Worm (Caenorhabditis elegans) whole organism, L1 larva: ENCODE results near the gene bgal-1.
A peak's percentile ranks its signal among the peaks of the same experiment; 100 is the strongest.

Source experiments
- C04F5.9 ChIP-seq: sonication (generic microtip); optimal IDR thresholded peaks from 2 replicates; lab custom pipeline; 2016; ENCODE audit warnings: missing genetic modification characterization, missing compliant biosample characterization
- C16A3.4 ChIP-seq: fragments of 150-350 bp; optimal IDR thresholded peaks from 2 replicates; lab custom pipeline; 2014; ENCODE audit warnings: missing biosample characterization, missing genetic modification characterization
- F16B12.6 ChIP-seq: fragments of 150-350 bp; optimal IDR thresholded peaks from 2 replicates; lab custom pipeline; 2014; ENCODE audit warnings: missing biosample characterization, missing genetic modification characterization
- Y116A8C.19 ChIP-seq: sonication (generic microtip); optimal IDR thresholded peaks from 2 replicates; lab custom pipeline; 2016; ENCODE audit warnings: missing compliant biosample characterization, missing genetic modification characterization, borderline replicate concordance
- ama-1 ChIP-seq: fragments of 150-350 bp; optimal IDR thresholded peaks from 2 replicates; lab custom pipeline; 2014
- ceh-63 ChIP-seq: fragments of 200-800 bp; sonication (Bioruptor generic); optimal IDR thresholded peaks from 2 replicates; lab custom pipeline; 2018; ENCODE audit warnings: mild to moderate bottlenecking, missing genetic modification characterization, missing compliant biosample characterization
- ceh-8 ChIP-seq: fragments of 200-800 bp; sonication (Bioruptor generic); optimal IDR thresholded peaks from 2 replicates; lab custom pipeline; 2018; ENCODE audit warnings: mild to moderate bottlenecking, missing genetic modification characterization, moderate library complexity, missing compliant biosample characterization
- ceh-82 ChIP-seq, 3 experiments: fragments of 150-350 bp in 1 of 3; sonication (generic microtip) in 2 of 3; optimal IDR thresholded peaks; 2 replicates each; lab custom pipeline; 2014 to 2017; ENCODE audit warnings: missing biosample characterization in 3 of 3, missing genetic modification characterization in 3 of 3
- ceh-88 ChIP-seq: fragments of 200-800 bp; sonication (Bioruptor generic); IDR thresholded peaks from 2 replicates; pipeline ENCODE4 v1.3.6; 2022; ENCODE audit warnings: missing genetic modification characterization, missing compliant biosample characterization
- ces-1 ChIP-seq: fragments of 150-350 bp; optimal IDR thresholded peaks from 2 replicates; lab custom pipeline; 2014; ENCODE audit warnings: missing biosample characterization, missing genetic modification reagents, missing genetic modification characterization
- dpl-1 ChIP-seq, 3 experiments: fragments of 150-350 bp in 2 of 3; sonication (generic microtip) in 1 of 3; optimal IDR thresholded peaks; 2 replicates each; lab custom pipeline; 2014 to 2017; ENCODE audit warnings: missing biosample characterization in 3 of 3, missing genetic modification characterization in 3 of 3, missing genetic modification reagents in 3 of 3
- dsc-1 ChIP-seq: sonication (generic microtip); optimal IDR thresholded peaks from 2 replicates; lab custom pipeline; 2016; ENCODE audit warnings: mild to moderate bottlenecking, missing genetic modification characterization, missing compliant biosample characterization
- egl-13 ChIP-seq: sonication (generic microtip); optimal IDR thresholded peaks from 2 replicates; lab custom pipeline; 2016; ENCODE audit warnings: missing genotype, missing genetic modification reagents, missing genetic modification characterization, missing compliant biosample characterization
- fkh-4 ChIP-seq: sonication (generic microtip); optimal IDR thresholded peaks from 2 replicates; lab custom pipeline; 2016; ENCODE audit warnings: missing compliant biosample characterization, missing genetic modification characterization, borderline replicate concordance
- fkh-8 ChIP-seq: sonication (generic microtip); optimal IDR thresholded peaks from 2 replicates; lab custom pipeline; 2016; ENCODE audit warnings: mild to moderate bottlenecking, missing genetic modification characterization, missing compliant biosample characterization
- fos-1 ChIP-seq: fragments of 150-350 bp; optimal IDR thresholded peaks from 2 replicates; lab custom pipeline; 2014; ENCODE audit warnings: missing biosample characterization, missing genetic modification characterization
- irx-1 ChIP-seq: sonication (generic microtip); optimal IDR thresholded peaks from 2 replicates; lab custom pipeline; 2016; ENCODE audit warnings: missing genetic modification characterization, missing compliant biosample characterization
- isw-1 ChIP-seq: fragments of 200-800 bp; sonication (Bioruptor generic); IDR thresholded peaks from 2 replicates; pipeline ENCODE4 v1.3.6; 2022; ENCODE audit warnings: missing genetic modification characterization, missing compliant biosample characterization
- jun-1 ChIP-seq: fragments of 150-350 bp; optimal IDR thresholded peaks from 2 replicates; lab custom pipeline; 2014; ENCODE audit warnings: missing biosample characterization, missing genetic modification reagents, missing genetic modification characterization
- lin-13 ChIP-seq: fragments of 150-350 bp; optimal IDR thresholded peaks from 2 replicates; lab custom pipeline; 2014; ENCODE audit warnings: missing biosample characterization, missing genetic modification reagents, missing genetic modification characterization
- lin-14 ChIP-seq: fragments of 200-800 bp; sonication (Bioruptor generic); optimal IDR thresholded peaks from 2 replicates; lab custom pipeline; 2018; ENCODE audit warnings: mild to moderate bottlenecking, missing genetic modification characterization, moderate library complexity, missing compliant biosample characterization
- lin-15B ChIP-seq: fragments of 150-350 bp; sonication (generic microtip); optimal IDR thresholded peaks from 3 replicates; lab custom pipeline; 2014; ENCODE audit warnings: missing biosample characterization, missing genetic modification characterization
- lin-35 ChIP-seq, 2 experiments: fragments of 150-350 bp; optimal IDR thresholded peaks; 2 replicates each; lab custom pipeline; 2014; ENCODE audit warnings: missing biosample characterization in 2 of 2, missing genetic modification characterization in 2 of 2, missing genetic modification reagents in 2 of 2
- lin-39 ChIP-seq: fragments of 150-350 bp; optimal IDR thresholded peaks from 2 replicates; lab custom pipeline; 2014; ENCODE audit warnings: missing biosample characterization, missing genetic modification reagents, missing genetic modification characterization
- lir-3 ChIP-seq: sonication (generic microtip); optimal IDR thresholded peaks from 2 replicates; lab custom pipeline; 2016; ENCODE audit warnings: mild to moderate bottlenecking, missing genetic modification characterization, moderate library complexity, missing compliant biosample characterization; ENCODE audit not compliant: poor library complexity
- lsy-2 ChIP-seq, 2 experiments: fragments of 150-350 bp; optimal IDR thresholded peaks; 2 replicates each; lab custom pipeline; 2014; ENCODE audit warnings: missing biosample characterization in 2 of 2, missing genetic modification characterization in 2 of 2
- mab-9 ChIP-seq: fragments of 200-800 bp; sonication (Bioruptor generic); IDR thresholded peaks from 2 replicates; pipeline ENCODE4 v1.3.6; 2022; ENCODE audit warnings: missing genetic modification reagents, missing genetic modification characterization, missing compliant biosample characterization
- mdl-1 ChIP-seq, 2 experiments: fragments of 150-350 bp; optimal IDR thresholded peaks; 2 replicates each; lab custom pipeline; 2014 to 2017; ENCODE audit warnings: missing biosample characterization in 2 of 2, missing genetic modification characterization in 2 of 2, inconsistent platforms in 1 of 2
- mep-1 ChIP-seq: fragments of 150-350 bp; optimal IDR thresholded peaks from 2 replicates; lab custom pipeline; 2014; ENCODE audit warnings: missing biosample characterization, missing genetic modification characterization
- nhr-12 ChIP-seq: sonication (generic microtip); optimal IDR thresholded peaks from 2 replicates; lab custom pipeline; 2017; ENCODE audit warnings: missing biosample characterization, missing genetic modification characterization
- nhr-28 ChIP-seq: fragments of 150-350 bp; optimal IDR thresholded peaks from 2 replicates; lab custom pipeline; 2014; ENCODE audit warnings: missing biosample characterization, missing genetic modification characterization
- nhr-77 ChIP-seq: fragments of 150-350 bp; optimal IDR thresholded peaks from 2 replicates; lab custom pipeline; 2014; ENCODE audit warnings: missing biosample characterization, missing genetic modification characterization
- nhr-85 ChIP-seq: sonication (generic microtip); peaks from one replicate; lab custom pipeline; 2016; ENCODE audit warnings: missing genetic modification characterization, inconsistent platforms, missing compliant biosample characterization
- nhr-90 ChIP-seq: sonication (generic microtip); optimal IDR thresholded peaks from 2 replicates; lab custom pipeline; 2016; ENCODE audit warnings: mild to moderate bottlenecking, missing genetic modification characterization, missing compliant biosample characterization; ENCODE audit not compliant: poor library complexity
- pax-3 ChIP-seq: fragments of 200-800 bp; sonication (Bioruptor generic); optimal IDR thresholded peaks from 2 replicates; lab custom pipeline; 2018; ENCODE audit warnings: mild to moderate bottlenecking, missing genetic modification characterization, moderate library complexity, missing compliant biosample characterization
- pqm-1 ChIP-seq: sonication (generic microtip); optimal IDR thresholded peaks from 3 replicates; lab custom pipeline; 2017; ENCODE audit warnings: missing biosample characterization, missing genetic modification characterization
- skn-1 ChIP-seq: fragments of 150-350 bp; optimal IDR thresholded peaks from 2 replicates; lab custom pipeline; 2014; ENCODE audit warnings: missing biosample characterization, missing genetic modification characterization
- snpc-4 ChIP-seq: fragments of 150-350 bp; optimal IDR thresholded peaks from 2 replicates; lab custom pipeline; 2014; ENCODE audit warnings: missing biosample characterization, missing genetic modification characterization
- snu-23 ChIP-seq: sonication (generic microtip); optimal IDR thresholded peaks from 2 replicates; lab custom pipeline; 2016; ENCODE audit warnings: missing genetic modification characterization, missing compliant biosample characterization
- sptf-1 ChIP-seq: fragments of 150-350 bp; optimal IDR thresholded peaks from 2 replicates; lab custom pipeline; 2014; ENCODE audit warnings: missing biosample characterization, missing genetic modification characterization
- sup-37 ChIP-seq: fragments of 200-800 bp; sonication (Bioruptor generic); optimal IDR thresholded peaks from 2 replicates; lab custom pipeline; 2018; ENCODE audit warnings: mild to moderate bottlenecking, missing genetic modification characterization, missing compliant biosample characterization
- tlp-1 ChIP-seq: fragments of 150-350 bp; optimal IDR thresholded peaks from 2 replicates; lab custom pipeline; 2014; ENCODE audit warnings: missing biosample characterization, missing genetic modification characterization
- unc-130 ChIP-seq: fragments of 150-350 bp; optimal IDR thresholded peaks from 2 replicates; lab custom pipeline; 2017; ENCODE audit warnings: missing biosample characterization, missing genetic modification characterization, inconsistent platforms
- unc-30 ChIP-seq: sonication (generic microtip); optimal IDR thresholded peaks from 2 replicates; lab custom pipeline; 2017; ENCODE audit warnings: missing biosample characterization, missing genetic modification characterization
- unc-62 ChIP-seq: fragments of 150-350 bp; optimal IDR thresholded peaks from 2 replicates; lab custom pipeline; 2014; ENCODE audit warnings: missing biosample characterization, missing genetic modification reagents, missing genetic modification characterization
- unc-86 ChIP-seq: sonication (generic microtip); optimal IDR thresholded peaks from 2 replicates; lab custom pipeline; 2016; ENCODE audit warnings: missing genetic modification characterization, missing compliant biosample characterization
- xbp-1 ChIP-seq: sonication (generic microtip); optimal IDR thresholded peaks from 2 replicates; lab custom pipeline; 2016; ENCODE audit warnings: missing genetic modification characterization, missing compliant biosample characterization
- zag-1 ChIP-seq: fragments of 150-350 bp; optimal IDR thresholded peaks from 2 replicates; lab custom pipeline; 2014; ENCODE audit warnings: missing biosample characterization, missing genetic modification characterization
- ztf-4 ChIP-seq: fragments of 150-350 bp; optimal IDR thresholded peaks from 2 replicates; lab custom pipeline; 2014; ENCODE audit warnings: missing biosample characterization, missing genetic modification characterization

Gene bgal-1

ce11 chrV:11225981-11226380, at the start of gene bgal-1:
TSS of gene bgal-1 (minus strand) at chrV:11226018.
- TF ChIP-seq zag-1 (tag; lab: Kevin White, UChicago) (no peak), egl-13 (tag; lab: Kevin White, UChicago) (no peak), C16A3.4 (tag; lab: Kevin White, UChicago) (no peak), lin-14 (peak; percentile 37), mep-1 (tag; lab: Kevin White, UChicago) (peak; percentile 7), unc-130 (no peak), lsy-2 (tag; optimal IDR thresholded peaks at IDR 0.05; lab: Kevin White, UChicago) (peak; percentile 7 to 9), ceh-63 (GFP tag; lab: Kevin White, UChicago) (no peak), nhr-85 (no peak), nhr-77 (tag; lab: Kevin White, UChicago) (no peak), nhr-90 (tag; lab: Kevin White, UChicago) (peak; percentile 15), snpc-4 (tag; lab: Kevin White, UChicago) (no peak), mdl-1 (tag; optimal IDR thresholded peaks at IDR 0.05; lab: Kevin White, UChicago) (no peak), fkh-8 (no peak), ceh-82 (tag; optimal IDR thresholded peaks at IDR 0.05; lab: Kevin White, UChicago) (no peak), lin-39 (tag; lab: Kevin White, UChicago) (no peak), Y116A8C.19 (tag; lab: Kevin White, UChicago) (no peak), lin-13 (GFP tag; lab: Kevin White, UChicago) (no peak), unc-30 (no peak), C04F5.9 (tag; lab: Kevin White, UChicago) (no peak), irx-1 (tag; lab: Kevin White, UChicago) (no peak), fos-1 (no peak), sup-37 (no peak), lin-15B (tag; lab: Kevin White, UChicago) (no peak), skn-1 (tag; lab: Kevin White, UChicago) (no peak), ceh-8 (GFP tag; lab: Kevin White, UChicago) (no peak), sptf-1 (tag; lab: Kevin White, UChicago) (no peak), unc-86 (tag; lab: Kevin White, UChicago) (no peak), F16B12.6 (no peak), pqm-1 (no peak), dpl-1 (GFP tag; optimal IDR thresholded peaks at IDR 0.05; lab: Kevin White, UChicago) (no peak), isw-1 (GFP tag; lab: Robert Waterston, UW) (no peak), fkh-4 (no peak), ces-1 (GFP tag; lab: Kevin White, UChicago) (no peak), jun-1 (tag; lab: Kevin White, UChicago) (no peak), lir-3 (tag; lab: Kevin White, UChicago) (no peak), ztf-4 (tag; lab: Kevin White, UChicago) (no peak), pax-3 (tag; lab: Kevin White, UChicago) (no peak), unc-62 (GFP tag; lab: Kevin White, UChicago) (no peak), nhr-28 (tag; lab: Kevin White, UChicago) (no peak), xbp-1 (tag; lab: Kevin White, UChicago) (no peak), dsc-1 (tag; lab: Kevin White, UChicago) (peak; percentile 63), tlp-1 (tag; lab: Kevin White, UChicago) (no peak), snu-23 (GFP tag; lab: Kevin White, UChicago) (peak; percentile 16), ama-1 (lab: Kevin White, UChicago) (peak; percentile 65), mab-9 (GFP tag; lab: Robert Waterston, UW) (no peak), lin-35 (GFP tag; optimal IDR thresholded peaks at IDR 0.05; lab: Kevin White, UChicago) (no peak), nhr-12 (tag; lab: Kevin White, UChicago) (no peak), ceh-88 (GFP tag; lab: Robert Waterston, UW) (no peak)
